Worm (Caenorhabditis elegans): Measurements from ENCODE around the gene coh-4.

Gene coh-4

DNA sequence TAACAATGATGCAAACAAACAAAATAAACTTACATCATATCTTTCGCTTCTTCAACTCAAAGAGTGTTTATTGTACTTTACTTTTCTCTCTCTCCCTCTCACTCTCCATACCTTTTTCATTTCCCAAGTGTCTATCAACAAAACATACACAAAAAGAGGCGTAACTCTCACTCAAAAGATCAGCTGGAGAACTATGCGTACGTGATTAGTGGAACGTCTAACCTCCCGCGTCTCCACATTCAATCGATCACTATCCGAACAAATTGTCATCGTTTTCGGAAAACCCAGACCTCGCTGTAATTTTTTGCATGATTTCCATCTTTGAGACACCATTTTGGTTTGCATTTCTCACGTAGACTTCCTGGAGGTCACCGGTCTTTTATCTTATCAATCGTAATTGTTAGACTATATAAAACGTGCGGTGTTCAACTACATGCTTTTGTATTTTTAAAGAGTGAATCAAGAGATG is 43.9 kb downstream of the coh-4 start, which contains the start of gene nhr-57 (continued):
- TF ChIP-seq nhr-43 (tag; optimal IDR thresholded peaks at IDR 0.05; ENCODE audit: poor library complexity, severe bottlenecking), result peak; percentile 81

DNA sequence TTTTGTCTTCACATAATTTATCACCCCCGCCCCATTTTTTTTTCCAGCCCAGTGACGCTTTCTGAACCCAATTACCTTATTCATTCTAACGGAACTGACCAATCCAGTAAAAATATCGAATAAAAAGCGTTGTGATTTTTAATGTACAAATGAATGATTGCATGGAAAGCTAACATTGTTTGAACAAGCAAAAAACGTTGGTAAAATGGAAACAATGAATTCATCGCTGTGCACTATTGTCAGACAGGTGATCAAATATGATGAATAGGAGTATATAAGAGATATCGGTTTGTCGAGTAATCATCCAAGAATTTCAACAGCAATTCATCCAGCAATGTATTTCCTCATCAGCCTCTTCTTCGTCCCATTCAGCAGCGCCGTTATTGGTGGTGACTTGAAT is 45.8 kb downstream of the coh-4 start, which contains the start of gene phat-4:
Gene phat-4, plus strand, starts transcription at position 301 of the 400 bp plus-strand sequence.
- TF ChIP-seq aly-2 (tag; optimal IDR thresholded peaks at IDR 0.05) (no peak), ztf-11 (tag; optimal IDR thresholded peaks at IDR 0.05) (no peak), ceh-16 (tag; optimal IDR thresholded peaks at IDR 0.05) (no peak), lin-39 (tag; optimal IDR thresholded peaks at IDR 0.05) (no peak), pha-4 (tag; optimal IDR thresholded peaks at IDR 0.05) (no peak), ama-1 (optimal IDR thresholded peaks at IDR 0.05) (no peak), daf-12 (tag; optimal IDR thresholded peaks at IDR 0.05) (no peak)

DNA sequence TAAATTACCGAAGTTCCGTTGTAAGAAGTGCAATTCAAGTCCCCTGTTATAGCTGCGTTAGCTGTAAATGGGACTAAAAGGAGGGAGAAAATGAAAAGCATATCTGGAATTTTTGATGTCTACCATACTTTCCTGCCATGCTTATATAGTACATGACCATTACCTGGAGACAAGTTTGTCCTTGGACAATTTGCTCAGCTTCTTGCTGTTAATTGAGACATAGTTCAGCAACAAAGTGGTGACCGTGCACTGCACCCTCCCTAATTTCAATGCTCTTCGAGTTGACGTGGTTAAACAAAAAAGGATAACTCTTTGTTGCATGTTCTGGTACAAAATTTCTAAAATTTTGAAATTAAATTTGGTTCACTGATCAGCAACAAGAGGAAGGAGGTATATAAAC is 48.0 kb downstream of the coh-4 start, which contains the start of gene T05B4.13:
Gene T05B4.13, minus strand, starts transcription at position 101 of the 400 bp plus-strand sequence.
- no peak for TF ChIP-seq ceh-28 (tag; optimal IDR thresholded peaks at IDR 0.05)
- no peak for TF ChIP-seq ztf-4 (tag; optimal IDR thresholded peaks at IDR 0.05)
- no peak for TF ChIP-seq aly-2 (tag; optimal IDR thresholded peaks at IDR 0.05)

DNA sequence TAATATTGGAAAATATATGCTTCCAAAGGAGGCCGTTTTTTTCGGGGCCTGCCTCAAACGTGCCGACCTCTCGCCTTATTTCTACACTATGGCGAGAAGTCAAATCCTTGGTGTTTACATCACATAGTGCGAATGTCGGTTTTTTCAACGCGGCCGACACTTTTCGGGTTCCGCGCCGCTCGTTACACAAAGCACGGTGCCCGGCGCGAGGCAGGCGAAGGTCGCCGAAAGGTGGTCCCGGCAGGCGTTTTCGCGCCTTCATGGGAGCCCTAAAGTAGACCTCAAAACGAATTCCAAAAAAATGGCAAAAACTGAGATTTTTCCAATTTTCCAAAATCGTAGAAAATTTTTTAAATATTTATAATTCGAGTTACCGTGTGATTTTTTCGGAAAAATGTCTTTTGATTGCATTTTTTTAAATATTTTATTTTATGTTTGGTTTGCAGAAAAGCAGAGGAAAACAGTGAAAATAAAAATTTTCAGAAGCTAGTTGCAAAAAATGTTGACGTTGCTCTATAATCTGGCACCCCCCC is 49.8 kb downstream of the coh-4 start, which contains the start of gene T05B4.12:
Gene T05B4.12, minus strand, starts transcription at position 483 of the 533 bp plus-strand sequence.
- no peak for TF ChIP-seq nhr-43 (tag; optimal IDR thresholded peaks at IDR 0.05; ENCODE audit: poor library complexity, severe bottlenecking)
- no peak for TF ChIP-seq fkh-10 (GFP tag; optimal IDR thresholded peaks at IDR 0.05)

DNA sequence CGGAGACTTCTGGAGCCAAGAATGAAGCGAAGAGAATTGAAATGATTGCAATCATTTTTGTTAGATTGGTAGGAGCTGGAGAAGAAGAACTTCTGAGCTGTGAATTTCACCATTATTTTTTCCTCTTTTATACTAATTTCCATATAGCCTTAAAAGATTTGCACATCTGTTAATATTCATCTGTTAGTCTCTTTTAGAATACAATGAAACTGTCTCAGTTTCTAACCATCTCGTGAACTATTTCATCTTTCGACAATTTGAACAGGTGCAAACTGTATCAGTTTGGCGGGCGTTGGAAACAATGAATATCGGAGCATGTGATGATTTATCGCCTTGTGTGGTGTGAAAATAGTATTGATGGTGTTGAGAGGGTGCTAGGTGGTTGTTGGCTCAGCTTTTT is 53.0 kb downstream of the coh-4 start, which contains the start of gene phat-5:
Gene phat-5, minus strand, starts transcription at position 101 of the 400 bp plus-strand sequence.
- TF ChIP-seq tbx-2 (tag; optimal IDR thresholded peaks at IDR 0.05), result no peak
- TF ChIP-seq unc-39 (tag; optimal IDR thresholded peaks at IDR 0.05), result no peak
- TF ChIP-seq egl-27 (tag; optimal IDR thresholded peaks at IDR 0.05), result no peak
- TF ChIP-seq fos-1 (tag; optimal IDR thresholded peaks at IDR 0.05), result no peak
- no peak for TF ChIP-seq nfya-1 (tag; optimal IDR thresholded peaks at IDR 0.05; ENCODE audit: insufficient read depth)

DNA sequence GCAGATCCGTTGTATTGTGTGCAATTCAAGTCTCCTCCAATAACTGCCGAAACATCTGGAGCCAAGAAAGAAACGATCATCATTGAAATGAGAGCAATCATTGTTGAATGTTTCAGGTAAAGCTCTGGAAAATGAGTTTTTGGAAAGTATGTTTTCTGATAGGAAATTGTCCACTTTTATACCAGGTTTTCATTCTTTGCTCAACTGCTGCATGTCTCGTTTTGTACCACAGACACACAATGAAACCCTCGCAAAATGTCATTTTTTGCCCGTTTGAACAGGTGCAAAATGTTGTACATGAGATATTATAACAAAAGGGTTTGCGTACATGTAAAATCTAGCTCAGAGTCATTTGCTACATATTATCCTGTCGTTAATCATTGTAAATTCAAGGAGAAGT is 54.8 kb downstream of the coh-4 start, which contains the start of gene T05B4.10:
Gene T05B4.10, minus strand, starts transcription at position 101 of the 400 bp plus-strand sequence.
- TF ChIP-seq nhr-11 (tag; optimal IDR thresholded peaks at IDR 0.05) (no peak), nhr-12 (tag; optimal IDR thresholded peaks at IDR 0.05) (no peak), nfya-1 (tag; optimal IDR thresholded peaks at IDR 0.05; ENCODE audit: insufficient read depth) (no peak), R02D3.7 (tag; optimal IDR thresholded peaks at IDR 0.05) (no peak), ceh-28 (tag; optimal IDR thresholded peaks at IDR 0.05) (no peak), mml-1 (tag; optimal IDR thresholded peaks at IDR 0.05) (no peak)
